Fruit fly (Drosophila melanogaster): Measurements from ENCODE around the gene CG43759.

DNA sequence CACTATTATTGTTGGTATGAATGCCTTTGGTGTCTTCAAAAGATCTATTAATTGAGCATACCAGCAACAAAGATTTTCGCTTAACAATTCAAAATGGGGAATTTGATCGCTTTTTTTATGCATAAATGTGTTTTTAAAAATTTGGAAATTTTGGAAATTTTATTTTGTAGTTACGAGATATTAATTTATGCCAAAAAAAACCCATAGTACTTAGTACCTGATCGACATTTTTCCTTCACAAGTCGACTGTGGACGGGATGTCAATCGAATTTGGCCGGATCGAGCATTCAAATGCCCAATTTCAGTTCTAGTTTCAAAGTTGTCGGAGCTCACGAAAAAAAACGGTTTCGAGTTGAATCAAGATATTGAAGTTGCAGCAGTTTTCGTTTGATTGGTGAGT, 126.5 kb downstream of the CG43759 start, which contains the start of gene CG14190:
- TF ChIP-seq CG8478 (optimal IDR thresholded peaks at IDR 0.05) (no peak), CTCF (optimal IDR thresholded peaks at IDR 0.05) (no peak)

All from S2 (cell line).